Worm (Caenorhabditis elegans) whole organism, L4 larva: ENCODE data around the gene R12C12.10.

ENCODE experiments used
- T20F7.1 ChIP-seq: fragments of 200-800 bp; sonication (Bioruptor generic); optimal IDR thresholded peaks from 2 replicates; lab custom pipeline; 2018; ENCODE audit warnings: mild to moderate bottlenecking, missing genetic modification characterization, missing compliant biosample characterization
- aly-2 ChIP-seq: sonication (generic microtip); optimal IDR thresholded peaks from 2 replicates; lab custom pipeline; 2018; ENCODE audit warnings: missing biosample characterization, missing genetic modification characterization
- ama-1 ChIP-seq: fragments of 150-350 bp; optimal IDR thresholded peaks from 2 replicates; lab custom pipeline; 2014; ENCODE audit warnings: inconsistent platforms, mixed read lengths
- ces-1 ChIP-seq: fragments of 150-350 bp; sonication (generic microtip); optimal IDR thresholded peaks from 4 replicates; lab custom pipeline; 2014; ENCODE audit warnings: missing biosample characterization, missing genetic modification reagents, missing genetic modification characterization
- nhr-237 ChIP-seq: sonication (generic microtip); optimal IDR thresholded peaks from 2 replicates; lab custom pipeline; 2017; ENCODE audit warnings: missing biosample characterization, missing genetic modification characterization
- nhr-28 ChIP-seq: fragments of 150-350 bp; optimal IDR thresholded peaks from 2 replicates; lab custom pipeline; 2014; ENCODE audit warnings: missing biosample characterization, missing genetic modification characterization
- pqm-1 ChIP-seq: sonication (generic microtip); optimal IDR thresholded peaks from 2 replicates; lab custom pipeline; 2017; ENCODE audit warnings: missing biosample characterization, missing genetic modification characterization
- set-16 ChIP-seq: fragments of 200-800 bp; sonication (Bioruptor generic); IDR thresholded peaks from 2 replicates; pipeline ENCODE4 v1.3.6; 2022; ENCODE audit warnings: missing genetic modification reagents, missing genetic modification characterization, missing compliant biosample characterization
- spr-3 ChIP-seq: fragments of 200-800 bp; sonication (Bioruptor generic); optimal IDR thresholded peaks from 2 replicates; lab custom pipeline; 2018; ENCODE audit warnings: mild to moderate bottlenecking, missing genetic modification characterization, missing compliant biosample characterization
- unc-130 ChIP-seq: sonication (generic microtip); optimal IDR thresholded peaks from 2 replicates; lab custom pipeline; 2016; ENCODE audit warnings: missing genetic modification reagents, missing genetic modification characterization, missing compliant biosample characterization
- ztf-11 ChIP-seq: fragments of 150-350 bp; optimal IDR thresholded peaks from 2 replicates; lab custom pipeline; 2014; ENCODE audit warnings: missing biosample characterization, missing genetic modification characterization

ce11 chrII:6024879-6025278 lies 18.2 kb downstream of the R12C12.10 start, which contains the start of gene R12C12.9:
- TF ChIP-seq ama-1 (lab: Kevin White, UChicago): no peak
- TF ChIP-seq aly-2: no peak
- no peak for TF ChIP-seq nhr-28 (tag; lab: Kevin White, UChicago)
- TF ChIP-seq set-16 (GFP tag; lab: Robert Waterston, UW): no peak
- no peak for TF ChIP-seq ztf-11 (tag; lab: Kevin White, UChicago)
- no peak for TF ChIP-seq spr-3 (GFP tag; lab: Kevin White, UChicago)
- TF ChIP-seq pqm-1: peak; percentile 43
- TF ChIP-seq ces-1: no peak
- no peak for TF ChIP-seq unc-130
- no peak for TF ChIP-seq nhr-237 (tag; lab: Kevin White, UChicago)
- TF ChIP-seq T20F7.1 (GFP tag; lab: Kevin White, UChicago): no peak
